Fruit fly (Drosophila melanogaster): ENCODE measurements around the gene Mics1.

DNA sequence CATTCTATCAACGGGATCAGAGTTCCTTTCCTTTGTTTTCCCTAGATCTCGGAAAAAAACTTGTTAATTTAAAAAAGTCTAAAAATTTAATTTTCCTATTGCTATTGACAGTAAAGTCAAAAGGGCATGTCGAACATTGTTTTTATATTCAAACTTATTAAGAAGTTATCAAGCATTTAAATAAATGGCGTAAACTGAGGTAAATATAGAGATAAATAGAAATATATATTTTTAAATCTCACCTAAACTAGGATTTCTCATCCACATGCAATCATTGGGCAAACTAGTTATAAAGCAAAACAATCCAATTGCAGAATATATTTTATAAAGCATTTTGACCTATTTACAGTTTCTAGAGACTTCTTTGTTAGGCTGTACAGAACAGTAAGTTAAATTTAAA lies 17.2 kb upstream of the Mics1 start, which contains the start of gene Ubc84D:
- TF ChIP-seq CTCF (optimal IDR thresholded peaks at IDR 0.05), result no peak
- TF ChIP-seq CG8478 (optimal IDR thresholded peaks at IDR 0.05), result no peak

All from S2 (cell line).